Worm (Caenorhabditis elegans): ENCODE measurements around the gene C01G12.9.

- TF ChIP-seq tbx-37 (GFP tag; conservative IDR thresholded peaks at IDR 0.05) (no peak), pes-1 (GFP tag; IDR thresholded peaks at IDR 0.05) (no peak), ama-1 (optimal IDR thresholded peaks at IDR 0.05) (no peak)
These were observed 32.5 kb downstream of the C01G12.9 start for ce11 chrII:14611307-14611706.

Data from whole organism, early embryonic.